Worm (Caenorhabditis elegans): Measurements from ENCODE around the gene clec-64.

clec-64 gene

ce11 chrII:12892407-12892806 lies 5.6 kb upstream of the clec-64 start:
- TF ChIP-seq nhr-6 (tag; optimal IDR thresholded peaks at IDR 0.05): no peak
- no peak for TF ChIP-seq ztf-11 (tag; optimal IDR thresholded peaks at IDR 0.05)
- no peak for TF ChIP-seq egl-27 (tag; optimal IDR thresholded peaks at IDR 0.05)
- TF ChIP-seq ama-1 (optimal IDR thresholded peaks at IDR 0.05): no peak
- TF ChIP-seq nhr-10 (tag; optimal IDR thresholded peaks at IDR 0.05): no peak
- peak; percentile 77 for TF ChIP-seq fos-1 (tag; optimal IDR thresholded peaks at IDR 0.05)
- no peak for TF ChIP-seq nhr-21 (tag; optimal IDR thresholded peaks at IDR 0.05)
- TF ChIP-seq nhr-12 (tag; optimal IDR thresholded peaks at IDR 0.05): no peak

ce11 chrII:12895078-12895670 lies 2.9 kb upstream of the clec-64 start, which contains the start of the genes clec-62 and clec-63:
Gene clec-62 (minus strand): TSS chrII:12895128.
Gene clec-63 (plus strand): TSS chrII:12895638.
- TF ChIP-seq lin-39 (tag; optimal IDR thresholded peaks at IDR 0.05): no peak
- peak; percentile 30 for TF ChIP-seq crh-2 (tag; optimal IDR thresholded peaks at IDR 0.05)
- TF ChIP-seq fos-1 (tag; optimal IDR thresholded peaks at IDR 0.05): peak; percentile 93
- TF ChIP-seq skn-1 (tag; optimal IDR thresholded peaks at IDR 0.05): peak; percentile 29
- TF ChIP-seq R02D3.7 (tag; optimal IDR thresholded peaks at IDR 0.05): no peak

- TF ChIP-seq sma-3 (GFP tag; optimal IDR thresholded peaks at IDR 0.05) (no peak), nhr-23 (tag; optimal IDR thresholded peaks at IDR 0.05) (no peak), ceh-16 (tag; optimal IDR thresholded peaks at IDR 0.05) (no peak), crh-2 (tag; optimal IDR thresholded peaks at IDR 0.05) (no peak), sma-9 (GFP tag; optimal IDR thresholded peaks at IDR 0.05) (no peak), sma-9 (tag; optimal IDR thresholded peaks at IDR 0.05) (no peak), C34F6.9 (tag; optimal IDR thresholded peaks at IDR 0.05) (no peak), sem-4 (tag; optimal IDR thresholded peaks at IDR 0.05) (no peak), ztf-1 (GFP tag; conservative IDR thresholded peaks at IDR 0.05) (no peak), mdl-1 (tag; optimal IDR thresholded peaks at IDR 0.05) (no peak), nhr-25 (tag; optimal IDR thresholded peaks at IDR 0.05) (no peak), nhr-11 (tag; optimal IDR thresholded peaks at IDR 0.05) (no peak), fos-1 (tag; optimal IDR thresholded peaks at IDR 0.05) (no peak), dmd-4 (tag; optimal IDR thresholded peaks at IDR 0.05) (no peak), zag-1 (tag; optimal IDR thresholded peaks at IDR 0.05) (no peak), mbf-1 (tag; optimal IDR thresholded peaks at IDR 0.05) (no peak), F13H6.1 (tag; optimal IDR thresholded peaks at IDR 0.05) (no peak), nhr-10 (tag; optimal IDR thresholded peaks at IDR 0.05) (no peak), skn-1 (tag; optimal IDR thresholded peaks at IDR 0.05) (no peak)
These were observed 1.4 kb upstream of the clec-64 start for ce11 chrII:12896666-12897065.

ce11 chrII:12897361-12897760 lies 681 bp upstream of the clec-64 start:
- TF ChIP-seq lin-39 (tag; optimal IDR thresholded peaks at IDR 0.05): no peak
- no peak for TF ChIP-seq ztf-11 (tag; optimal IDR thresholded peaks at IDR 0.05)

- TF ChIP-seq R02D3.7 (tag; optimal IDR thresholded peaks at IDR 0.05) (no peak), egl-27 (tag; optimal IDR thresholded peaks at IDR 0.05) (no peak), ztf-1 (GFP tag; conservative IDR thresholded peaks at IDR 0.05) (no peak), mab-5 (tag; optimal IDR thresholded peaks at IDR 0.05) (no peak), nhr-77 (tag; optimal IDR thresholded peaks at IDR 0.05) (no peak), fos-1 (tag; optimal IDR thresholded peaks at IDR 0.05) (peak; percentile 70), nhr-25 (tag; optimal IDR thresholded peaks at IDR 0.05) (no peak)
These were observed 3.0 kb downstream of the clec-64 start, which contains the start of gene clec-65 for ce11 chrII:12901025-12901424. Gene clec-65 (plus strand): TSS chrII:12901325.

ce11 chrII:12904174-12904573 lies 6.1 kb downstream of the clec-64 start, which contains the start of gene clec-66:
Gene clec-66 (plus strand): TSS chrII:12904398.
- no peak for TF ChIP-seq ztf-11 (tag; optimal IDR thresholded peaks at IDR 0.05)
- TF ChIP-seq nhr-77 (tag; optimal IDR thresholded peaks at IDR 0.05): no peak
- no peak for TF ChIP-seq nhr-237 (tag; optimal IDR thresholded peaks at IDR 0.05)
- TF ChIP-seq peb-1 (tag; optimal IDR thresholded peaks at IDR 0.05): no peak
- peak; percentile 91 for TF ChIP-seq fos-1 (tag; optimal IDR thresholded peaks at IDR 0.05)

ce11 chrII:12907070-12907469 lies 9.0 kb downstream of the clec-64 start, which contains the start of gene nspb-11:
Gene nspb-11 (plus strand): TSS chrII:12907370.
- TF ChIP-seq skn-1 (tag; optimal IDR thresholded peaks at IDR 0.05): no peak
